Worm (Caenorhabditis elegans): Measurements from ENCODE around the gene srw-76.

The srw-76 gene

DNA sequence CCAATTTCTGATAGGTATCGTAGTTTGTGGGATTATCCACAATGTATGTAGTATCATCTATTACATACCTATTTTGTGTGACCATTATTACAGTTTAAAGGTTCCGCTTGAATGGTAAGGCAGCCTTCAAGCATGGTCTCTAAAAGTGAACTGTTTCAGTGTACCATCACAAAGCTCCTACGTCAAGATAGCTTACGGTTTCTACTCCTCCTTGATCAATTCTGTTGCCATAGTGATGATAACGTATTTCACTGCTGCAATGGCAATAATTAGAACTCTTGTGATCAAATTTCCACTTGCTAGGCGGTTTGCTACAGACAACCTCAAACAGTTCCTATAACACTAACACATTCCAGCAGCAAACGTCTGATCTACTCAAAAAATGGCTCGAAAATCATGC is 45.3 kb upstream of the srw-76 start:
- no peak for TF ChIP-seq lsl-1 (GFP tag; optimal IDR thresholded peaks at IDR 0.05)
- TF ChIP-seq sea-2 (GFP tag; IDR thresholded peaks at IDR 0.05): no peak
- no peak for TF ChIP-seq let-607 (tag; optimal IDR thresholded peaks at IDR 0.05)
- no peak for TF ChIP-seq ZK185.1 (tag; optimal IDR thresholded peaks at IDR 0.05; ENCODE audit: poor library complexity, severe bottlenecking)
- no peak for TF ChIP-seq die-1 (tag; optimal IDR thresholded peaks at IDR 0.05)
- TF ChIP-seq F10E7.11 (tag; optimal IDR thresholded peaks at IDR 0.05): no peak
- TF ChIP-seq attf-5 (GFP tag; optimal IDR thresholded peaks at IDR 0.05): no peak
- no peak for TF ChIP-seq sptf-2 (GFP tag; optimal IDR thresholded peaks at IDR 0.05)

DNA sequence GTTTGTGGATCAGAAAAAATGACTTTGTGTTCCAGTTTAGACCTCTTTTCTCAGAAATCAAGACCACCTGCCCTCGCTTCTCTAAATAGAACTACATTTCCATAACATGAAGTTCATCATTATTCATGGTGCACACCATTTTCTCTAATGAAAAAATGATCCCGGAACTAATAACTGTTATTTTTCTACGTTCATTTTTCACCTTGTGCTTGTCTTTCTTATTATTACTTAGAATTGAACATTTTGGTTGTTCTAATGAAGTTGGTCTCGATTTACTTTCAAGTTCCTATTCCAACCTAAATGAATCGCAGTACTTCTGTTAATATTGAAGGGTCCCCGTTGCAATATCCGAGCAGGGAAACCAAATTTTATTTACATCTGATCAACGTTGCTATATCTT is 44.8 kb upstream of the srw-76 start, which contains the start of gene srw-36:
Gene srw-36, plus strand, starts transcription at position 301 of the 400 bp plus-strand sequence.
- TF ChIP-seq ceh-27 (GFP tag; optimal IDR thresholded peaks at IDR 0.05) (no peak), egl-44 (GFP tag; IDR thresholded peaks at IDR 0.05) (no peak), F52B5.7 (tag; optimal IDR thresholded peaks at IDR 0.05) (no peak), B0336.3 (GFP tag; IDR thresholded peaks at IDR 0.05) (no peak), cebp-2 (GFP tag; IDR thresholded peaks at IDR 0.05) (no peak), madf-8 (GFP tag; conservative IDR thresholded peaks at IDR 0.05) (no peak), lsy-27 (tag; optimal IDR thresholded peaks at IDR 0.05; ENCODE audit: borderline replicate concordance, insufficient read depth) (no peak), chd-7 (tag; optimal IDR thresholded peaks at IDR 0.05) (no peak), mcd-1 (GFP tag; IDR thresholded peaks at IDR 0.05) (no peak), atf-7 (tag; optimal IDR thresholded peaks at IDR 0.05) (no peak), F55B11.4 (tag; optimal IDR thresholded peaks at IDR 0.05; ENCODE audit: borderline replicate concordance, insufficient read depth) (no peak), hlh-12 (tag; optimal IDR thresholded peaks at IDR 0.05) (no peak), mes-4 (tag; optimal IDR thresholded peaks at IDR 0.05) (no peak), nhr-27 (tag; optimal IDR thresholded peaks at IDR 0.05) (no peak), him-1 (tag; optimal IDR thresholded peaks at IDR 0.05) (no peak), xnd-1 (tag; optimal IDR thresholded peaks at IDR 0.05) (no peak), T07F8.4 (tag; optimal IDR thresholded peaks at IDR 0.05) (no peak)

DNA sequence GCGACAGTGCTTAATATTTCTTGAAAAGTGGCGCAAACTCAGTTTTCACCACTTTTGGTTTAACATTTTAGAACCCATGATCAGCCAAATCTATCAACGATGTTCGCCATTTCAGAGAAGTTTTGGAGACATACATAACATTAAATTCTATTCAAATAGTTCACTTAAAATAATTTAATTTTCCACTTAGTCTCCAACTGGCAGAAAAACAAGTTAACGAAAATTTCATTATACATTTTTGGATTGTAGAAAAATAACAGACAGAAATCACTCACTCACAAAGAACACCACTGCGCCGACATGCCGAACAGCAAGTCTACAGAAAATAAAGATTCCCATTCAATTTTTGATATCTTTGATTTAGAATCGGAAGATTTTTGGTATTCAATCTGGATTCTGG is 41.9 kb upstream of the srw-76 start, which contains the start of gene srw-44:
Gene srw-44, plus strand, starts transcription at position 301 of the 400 bp plus-strand sequence.
- TF ChIP-seq cebp-1 (GFP tag; IDR thresholded peaks at IDR 0.05) (no peak), cebp-1 (tag; optimal IDR thresholded peaks at IDR 0.05) (no peak), die-1 (tag; optimal IDR thresholded peaks at IDR 0.05) (no peak)

DNA sequence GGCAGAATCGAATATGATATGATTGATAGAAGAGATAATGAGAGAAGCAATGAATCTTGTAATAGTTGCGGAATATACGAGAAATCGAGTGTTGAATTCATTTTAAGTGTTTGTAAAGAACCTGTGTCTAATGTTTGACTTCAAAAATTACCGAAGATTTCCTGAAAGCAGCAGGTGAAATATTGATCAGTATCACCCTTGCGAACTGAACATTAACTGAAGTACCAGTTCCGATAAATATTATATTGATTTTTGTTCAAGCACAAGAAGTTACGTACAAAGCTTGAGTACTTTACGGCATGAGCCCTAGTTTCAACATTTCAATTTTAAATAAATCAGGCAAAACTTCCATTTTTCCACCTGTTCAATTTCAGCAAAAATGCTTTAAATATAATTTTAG is 41.1 kb upstream of the srw-76 start, which contains the start of gene srz-103:
Gene srz-103, minus strand, starts transcription at position 101 of the 400 bp plus-strand sequence.
- no peak for TF ChIP-seq hmg-20 (GFP tag; IDR thresholded peaks at IDR 0.05)
- no peak for TF ChIP-seq him-1 (tag; optimal IDR thresholded peaks at IDR 0.05)
- no peak for TF ChIP-seq madf-6 (GFP tag; IDR thresholded peaks at IDR 0.05)
- no peak for TF ChIP-seq F10E7.11 (tag; optimal IDR thresholded peaks at IDR 0.05)
- TF ChIP-seq attf-6 (GFP tag; IDR thresholded peaks at IDR 0.05): no peak
- no peak for TF ChIP-seq sptf-2 (GFP tag; optimal IDR thresholded peaks at IDR 0.05)
- no peak for TF ChIP-seq egl-18 (GFP tag; IDR thresholded peaks at IDR 0.05)
- TF ChIP-seq somi-1 (GFP tag; optimal IDR thresholded peaks at IDR 0.05): no peak
- TF ChIP-seq C06A6.2 (GFP tag; conservative IDR thresholded peaks at IDR 0.05): no peak
- no peak for TF ChIP-seq B0035.1 (tag; optimal IDR thresholded peaks at IDR 0.05)
- no peak for TF ChIP-seq hlh-26 (GFP tag; conservative IDR thresholded peaks at IDR 0.05)
- no peak for TF ChIP-seq let-526 (GFP tag; IDR thresholded peaks at IDR 0.05)
- TF ChIP-seq ceh-40 (GFP tag; IDR thresholded peaks at IDR 0.05): no peak
- no peak for TF ChIP-seq efl-1 (GFP tag; optimal IDR thresholded peaks at IDR 0.05)
- no peak for TF ChIP-seq D2030.7 (GFP tag; IDR thresholded peaks at IDR 0.05)
- TF ChIP-seq snpc-3.4 (tag; optimal IDR thresholded peaks at IDR 0.05): no peak
